In genomic region chr2L:18523003-18523402, dm6 we compare ENCODE assay signal across 4 fruit fly cellular contexts.
TF ChIP-seq lines count a peak whose summit lies in the region.

No protein-coding gene starts in this region.

- TF ChIP-seq CTCF in whole organism, embryonic (GFP tag; optimal IDR thresholded peaks at IDR 0.05; lab: Kevin White, UChicago): no peak

TF ChIP-seq in whole organism, embryonic, 481 proteins besides CTCF, POLR2A, EP300 and RAD21:
- peak; percentile 50 for TF ChIP-seq Drgx (GFP tag; IDR thresholded peaks at IDR 0.05; lab: Robert Waterston, UW)
- TF ChIP-seq Ets65A (GFP tag; lab: Kevin White, UChicago): peak; percentile 15
- TF ChIP-seq HmgD (GFP tag; optimal IDR thresholded peaks at IDR 0.05; lab: Kevin White, UChicago): no peak
- TF ChIP-seq Blimp-1 (GFP tag; optimal IDR thresholded peaks at IDR 0.05; lab: Kevin White, UChicago): peak; percentile 2

TF ChIP-seq in whole organism, prepupa, 60 proteins besides CTCF, POLR2A, EP300 and RAD21 (continues in another document):
- TF ChIP-seq ss (GFP tag; optimal IDR thresholded peaks at IDR 0.05; lab: Kevin White, UChicago) (peak in 1 of 2 experiments; percentile 21), Blimp-1 (GFP tag; optimal IDR thresholded peaks at IDR 0.05; lab: Kevin White, UChicago) (peak; percentile 70), Eip75B (GFP tag; optimal IDR thresholded peaks at IDR 0.05; lab: Kevin White, UChicago) (peak; percentile 71), spab (GFP tag; optimal IDR thresholded peaks at IDR 0.05; lab: Kevin White, UChicago) (peak; percentile 83), CG11762 (GFP tag; optimal IDR thresholded peaks at IDR 0.05; lab: Kevin White, UChicago; ENCODE audit: insufficient read depth) (peak; percentile 35), CG6854 (GFP tag; optimal IDR thresholded peaks at IDR 0.05; lab: Kevin White, UChicago) (no peak), fkh (GFP tag; optimal IDR thresholded peaks at IDR 0.05; lab: Kevin White, UChicago) (no peak), net (GFP tag; optimal IDR thresholded peaks at IDR 0.05; lab: Kevin White, UChicago) (peak; percentile 55), lz (GFP tag; optimal IDR thresholded peaks at IDR 0.05; lab: Kevin White, UChicago) (peak; percentile 11), OdsH (GFP tag; optimal IDR thresholded peaks at IDR 0.05; lab: Kevin White, UChicago) (peak; percentile 64), pdm3 (GFP tag; optimal IDR thresholded peaks at IDR 0.05; lab: Kevin White, UChicago) (peak; percentile 71), Hr4 (GFP tag; optimal IDR thresholded peaks at IDR 0.05; lab: Kevin White, UChicago) (peak; percentile 90), CG4318 (GFP tag; optimal IDR thresholded peaks at IDR 0.05; lab: Kevin White, UChicago) (peak; percentile 75), Met (GFP tag; optimal IDR thresholded peaks at IDR 0.05; lab: Kevin White, UChicago) (no peak), CG11294 (GFP tag; IDR thresholded peaks at IDR 0.05; lab: Robert Waterston, UW) (peak; percentile 28; the same call in 1 of the 2 replicates), cyc (GFP tag; optimal IDR thresholded peaks at IDR 0.05; lab: Kevin White, UChicago) (no peak), CG15336 (GFP tag; IDR thresholded peaks at IDR 0.05; lab: Robert Waterston, UW) (peak; percentile 87), achi (GFP tag; optimal IDR thresholded peaks at IDR 0.05; lab: Kevin White, UChicago) (peak; percentile 54), Eip78C (GFP tag; lab: Kevin White, UChicago) (no peak), CG34406 (GFP tag; optimal IDR thresholded peaks at IDR 0.05; lab: Kevin White, UChicago) (peak; percentile 17), acj6 (GFP tag; optimal IDR thresholded peaks at IDR 0.05; lab: Kevin White, UChicago) (peak; percentile 67), Sox14 (GFP tag; optimal IDR thresholded peaks at IDR 0.05; lab: Kevin White, UChicago) (peak; percentile 48), Sox15 (GFP tag; optimal IDR thresholded peaks at IDR 0.05; lab: Kevin White, UChicago) (no peak), CG32006 (GFP tag; optimal IDR thresholded peaks at IDR 0.05; lab: Kevin White, UChicago) (peak; percentile 90), CG8319 (GFP tag; optimal IDR thresholded peaks at IDR 0.05; lab: Kevin White, UChicago) (peak; percentile 7), salr (GFP tag; optimal IDR thresholded peaks at IDR 0.05; lab: Kevin White, UChicago) (no peak), Hr38 (GFP tag; optimal IDR thresholded peaks at IDR 0.05; lab: Kevin White, UChicago) (no peak), Hr39 (GFP tag; optimal IDR thresholded peaks at IDR 0.05; lab: Kevin White, UChicago) (no peak), CG11902 (GFP tag; optimal IDR thresholded peaks at IDR 0.05; lab: Kevin White, UChicago) (no peak)

TF ChIP-seq in whole organism, pupa, 21 proteins besides CTCF, POLR2A, EP300 and RAD21:
- TF ChIP-seq D1 (tag; optimal IDR thresholded peaks at IDR 0.05; lab: Kevin White, UChicago) (peak; percentile 54), CG32121 (GFP tag; IDR thresholded peaks at IDR 0.05; lab: Robert Waterston, UW) (peak; percentile 49; the same call in 1 of the 2 replicates), CG13204 (GFP tag; optimal IDR thresholded peaks at IDR 0.05; lab: Kevin White, UChicago) (peak; percentile 59), CG12605 (GFP tag; IDR thresholded peaks at IDR 0.05; lab: Robert Waterston, UW) (no peak), CG4496 (GFP tag; IDR thresholded peaks at IDR 0.05; lab: Robert Waterston, UW) (peak; percentile 53; the same call in 1 of the 3 replicates), CG10348 (GFP tag; IDR thresholded peaks at IDR 0.05; lab: Robert Waterston, UW) (no peak), CG34367 (tag; optimal IDR thresholded peaks at IDR 0.05; lab: Kevin White, UChicago) (peak; percentile 71), EcR (GFP tag; optimal IDR thresholded peaks at IDR 0.05; lab: Kevin White, UChicago) (no peak), CG14655 (GFP tag; optimal IDR thresholded peaks at IDR 0.05; lab: Kevin White, UChicago) (peak; percentile 83), CG8159 (tag; optimal IDR thresholded peaks at IDR 0.05; lab: Kevin White, UChicago) (peak; percentile 86), Pif1A (GFP tag; optimal IDR thresholded peaks at IDR 0.05; lab: Kevin White, UChicago) (no peak), CG8301 (tag; optimal IDR thresholded peaks at IDR 0.05; lab: Kevin White, UChicago) (peak; percentile 72), CG17806 (tag; optimal IDR thresholded peaks at IDR 0.05; lab: Kevin White, UChicago) (peak; percentile 86), gl (tag; optimal IDR thresholded peaks at IDR 0.05; lab: Kevin White, UChicago) (peak; percentile 69), CG9948 (tag; optimal IDR thresholded peaks at IDR 0.05; lab: Kevin White, UChicago) (peak; percentile 85), Ets98B (GFP tag; IDR thresholded peaks at IDR 0.05; lab: Robert Waterston, UW) (peak; percentile 60), Snoo (tag; optimal IDR thresholded peaks at IDR 0.05; lab: Kevin White, UChicago) (no peak), fd96Ca (GFP tag; IDR thresholded peaks at IDR 0.05; lab: Robert Waterston, UW) (peak; percentile 63; the same call in 2 of the 3 replicates), CG15710 (tag; optimal IDR thresholded peaks at IDR 0.05; lab: Kevin White, UChicago) (peak; percentile 84), rn (GFP tag; IDR thresholded peaks at IDR 0.05; lab: Robert Waterston, UW) (no peak), Pif1B (GFP tag; optimal IDR thresholded peaks at IDR 0.05; lab: Kevin White, UChicago) (peak; percentile 16)

TF ChIP-seq in whole organism, wandering third instar larva, 38 proteins besides CTCF, POLR2A, EP300 and RAD21:
- TF ChIP-seq Hr83 (GFP tag; optimal IDR thresholded peaks at IDR 0.05; lab: Kevin White, UChicago; ENCODE audit: poor library complexity, severe bottlenecking) (no peak), foxo (GFP tag; optimal IDR thresholded peaks at IDR 0.05; lab: Kevin White, UChicago) (peak in 1 of 2 experiments; percentile 10), fru (GFP tag; optimal IDR thresholded peaks at IDR 0.05; lab: Kevin White, UChicago) (peak; percentile 38), HLH106 (tag; optimal IDR thresholded peaks at IDR 0.05; lab: Kevin White, UChicago) (no peak), rgr (GFP tag; optimal IDR thresholded peaks at IDR 0.05; lab: Kevin White, UChicago) (no peak)

Comparison
In these comparisons a context has a peak if more than half of its experiments do, and no peak if none do; other contexts are left out.
1. Of the 7 proteins assayed by ChIP-seq in both whole organism, embryonic and whole organism, prepupa: peak only in whole organism, embryonic: none; only in whole organism, prepupa: CG16779, Gug, Lpt and Sox102F; in both: Blimp-1; in neither: 2.